Fruit fly (Drosophila melanogaster) whole organism, embryonic: ENCODE results near the gene Enoph.

Source experiments
- Atf-2 ChIP-seq: fragments of 200-800 bp; sonication (Bioruptor generic); optimal IDR thresholded peaks from 2 replicates; lab custom pipeline; 2016; ENCODE audit warnings: missing biosample characterization, missing genetic modification characterization
- Bdp1 ChIP-seq: fragments of 200-800 bp; sonication (Bioruptor generic); optimal IDR thresholded peaks from 3 replicates; lab custom pipeline; 2016; ENCODE audit warnings: missing biosample characterization, missing genetic modification characterization
- CG10147 ChIP-seq: fragments of 200-800 bp; sonication (Bioruptor generic); optimal IDR thresholded peaks from 2 replicates; lab custom pipeline; 2019; ENCODE audit warnings: missing biosample characterization, mild to moderate bottlenecking, missing genetic modification characterization, moderate library complexity
- CG10274 ChIP-seq: fragments of 200-800 bp; sonication (Bioruptor generic); optimal IDR thresholded peaks from 3 replicates; lab custom pipeline; 2017; ENCODE audit warnings: missing biosample characterization, mild to moderate bottlenecking, missing genetic modification characterization
- CG10565 ChIP-seq: fragments of 200-800 bp; sonication (Bioruptor generic); optimal IDR thresholded peaks from 3 replicates; lab custom pipeline; 2016; ENCODE audit warnings: missing biosample characterization, mild to moderate bottlenecking, missing genetic modification characterization
- CG10959 ChIP-seq: fragments of 200-800 bp; sonication (Bioruptor generic); IDR thresholded peaks from 2 replicates; pipeline ENCODE4 v1.3.6; 2022; ENCODE audit warnings: missing biosample characterization, missing genetic modification characterization
- CG11247 ChIP-seq: fragments of 200-800 bp; sonication (Bioruptor generic); IDR thresholded peaks from 2 replicates; pipeline ENCODE4 v1.3.6; 2022; ENCODE audit warnings: missing biosample characterization, missing genetic modification characterization
- CG11695 ChIP-seq: fragments of 200-800 bp; sonication (Bioruptor generic); IDR thresholded peaks from 3 replicates; pipeline ENCODE4 v1.3.6; 2022; ENCODE audit warnings: missing biosample characterization, missing genetic modification characterization
- CG12299 ChIP-seq: fragments of 200-800 bp; sonication (Bioruptor generic); optimal IDR thresholded peaks from 2 replicates; lab custom pipeline; 2018; ENCODE audit warnings: missing biosample characterization, mild to moderate bottlenecking, missing genetic modification characterization
- CG17186 ChIP-seq: fragments of 200-800 bp; sonication (Bioruptor generic); optimal IDR thresholded peaks from 3 replicates; lab custom pipeline; 2017; ENCODE audit warnings: missing biosample characterization, missing genetic modification reagents, missing genetic modification characterization
- CG17385 ChIP-seq: fragments of 200-800 bp; sonication (Bioruptor generic); optimal IDR thresholded peaks from 3 replicates; lab custom pipeline; 2018; ENCODE audit warnings: missing biosample characterization, mild to moderate bottlenecking, missing genetic modification characterization
- CG18619 ChIP-seq: fragments of 200-800 bp; sonication (Bioruptor generic); optimal IDR thresholded peaks from 3 replicates; lab custom pipeline; 2017; ENCODE audit warnings: missing biosample characterization, mild to moderate bottlenecking, missing genetic modification characterization
- CG30020 ChIP-seq: fragments of 200-800 bp; optimal IDR thresholded peaks from 2 replicates; lab custom pipeline; 2019; ENCODE audit warnings: missing biosample characterization, mild to moderate bottlenecking, missing genetic modification characterization, moderate library complexity
- CG32767 ChIP-seq: fragments of 200-800 bp; sonication (Bioruptor generic); IDR thresholded peaks from 2 replicates; pipeline ENCODE4 v1.3.6; 2022; ENCODE audit warnings: missing biosample characterization, missing genetic modification characterization
- CG33213 ChIP-seq: fragments of 200-800 bp; sonication (Bioruptor generic); optimal IDR thresholded peaks from 3 replicates; lab custom pipeline; 2016; ENCODE audit warnings: missing biosample characterization, missing genetic modification characterization
- CG3838 ChIP-seq: fragments of 200-800 bp; sonication (Bioruptor generic); optimal IDR thresholded peaks from 3 replicates; lab custom pipeline; 2016; ENCODE audit warnings: missing biosample characterization, missing genetic modification characterization
- CG4707 ChIP-seq: fragments of 200-800 bp; sonication (Bioruptor generic); optimal IDR thresholded peaks from 2 replicates; lab custom pipeline; 2018; ENCODE audit warnings: missing biosample characterization, mild to moderate bottlenecking, missing genetic modification characterization, moderate library complexity
- CG6254 ChIP-seq: fragments of 200-800 bp; sonication (Bioruptor generic); optimal IDR thresholded peaks from 3 replicates; lab custom pipeline; 2017; ENCODE audit warnings: mild to moderate bottlenecking, missing biosample characterization, missing genetic modification reagents, missing genetic modification characterization
- CG6272 ChIP-seq: fragments of 200-800 bp; sonication (Bioruptor generic); IDR thresholded peaks from 2 replicates; pipeline ENCODE4 v1.3.6; 2022; ENCODE audit warnings: missing biosample characterization, missing genetic modification characterization
- CG6689 ChIP-seq: fragments of 200-800 bp; sonication (Bioruptor generic); IDR thresholded peaks from 2 replicates; pipeline ENCODE4 v1.3.6; 2022; ENCODE audit warnings: missing biosample characterization, missing genetic modification characterization
- CG7372 ChIP-seq: fragments of 200-800 bp; sonication (Bioruptor generic); IDR thresholded peaks from 2 replicates; pipeline ENCODE4 v1.3.6; 2022; ENCODE audit warnings: missing biosample characterization, missing genetic modification characterization
- CG9215 ChIP-seq: fragments of 200-800 bp; sonication (Bioruptor generic); IDR thresholded peaks from 2 replicates; pipeline ENCODE4 v1.3.6; 2022; ENCODE audit warnings: missing biosample characterization, missing genetic modification characterization
- CG9876 ChIP-seq: fragments of 200-800 bp; sonication (Bioruptor generic); optimal IDR thresholded peaks from 2 replicates; lab custom pipeline; 2016; ENCODE audit warnings: missing biosample characterization, missing genetic modification characterization
- CrebB ChIP-seq: fragments of 200-800 bp; sonication (Bioruptor generic); optimal IDR thresholded peaks from 3 replicates; lab custom pipeline; 2018; ENCODE audit warnings: missing biosample characterization, mild to moderate bottlenecking, missing genetic modification characterization
- D19A ChIP-seq: fragments of 200-800 bp; optimal IDR thresholded peaks from 3 replicates; lab custom pipeline; 2019; ENCODE audit warnings: missing biosample characterization, mild to moderate bottlenecking, missing genetic modification characterization, moderate library complexity
- D19B ChIP-seq: fragments of 200-800 bp; sonication (Bioruptor generic); optimal IDR thresholded peaks from 2 replicates; lab custom pipeline; 2017; ENCODE audit warnings: missing biosample characterization, mild to moderate bottlenecking, missing genetic modification characterization
- Dad ChIP-seq: fragments of 200-800 bp; sonication (Bioruptor generic); optimal IDR thresholded peaks from 3 replicates; lab custom pipeline; 2016; ENCODE audit warnings: missing biosample characterization, missing genetic modification characterization
- ERR ChIP-seq: fragments of 200-800 bp; sonication (Bioruptor generic); optimal IDR thresholded peaks from 2 replicates; lab custom pipeline; 2016; ENCODE audit warnings: missing biosample characterization, missing genetic modification characterization
- H15 ChIP-seq: fragments of 200-800 bp; sonication (Bioruptor generic); IDR thresholded peaks from 3 replicates; pipeline ENCODE4 v1.3.6; 2022; ENCODE audit warnings: missing biosample characterization, missing genetic modification characterization
- Med ChIP-seq: fragments of 200-800 bp; sonication (Bioruptor generic); peaks from one replicate; lab custom pipeline; 2016; ENCODE audit warnings: missing biosample characterization, missing genetic modification characterization, mild to moderate bottlenecking, inconsistent platforms, moderate library complexity
- NFAT ChIP-seq: fragments of 200-800 bp; sonication (Bioruptor generic); IDR thresholded peaks from 2 replicates; pipeline ENCODE4 v1.3.6; 2022; ENCODE audit warnings: missing biosample characterization, missing genetic modification characterization
- Nf-YC ChIP-seq: fragments of 200-800 bp; optimal IDR thresholded peaks from 3 replicates; lab custom pipeline; 2019; ENCODE audit warnings: missing biosample characterization, mild to moderate bottlenecking, missing genetic modification characterization, moderate library complexity
- ac ChIP-seq: fragments of 200-800 bp; sonication (Bioruptor generic); optimal IDR thresholded peaks from 3 replicates; lab custom pipeline; 2017; ENCODE audit warnings: missing biosample characterization, mild to moderate bottlenecking, missing genetic modification characterization
- ci ChIP-seq: fragments of 200-800 bp; sonication (Bioruptor generic); IDR thresholded peaks from 3 replicates; pipeline ENCODE4 v1.3.6; 2022; ENCODE audit warnings: missing biosample characterization, missing genetic modification characterization
- dpn ChIP-seq, 2 experiments: fragments of 200-800 bp; sonication (Bioruptor generic); optimal IDR thresholded peaks; 3 replicates each; lab custom pipeline; 2016; ENCODE audit warnings: missing biosample characterization in 2 of 2, missing genetic modification characterization in 2 of 2
- exex ChIP-seq: fragments of 200-800 bp; sonication (Bioruptor generic); optimal IDR thresholded peaks from 4 replicates; lab custom pipeline; 2018; ENCODE audit warnings: missing biosample characterization, mild to moderate bottlenecking, missing genetic modification characterization, moderate library complexity
- knrl ChIP-seq: fragments of 200-800 bp; sonication (Bioruptor generic); IDR thresholded peaks from 3 replicates; pipeline ENCODE4 v1.3.6; 2022; ENCODE audit warnings: missing biosample characterization, missing genetic modification characterization; ENCODE audit not compliant: partially characterized antibody
- oc ChIP-seq: fragments of 200-800 bp; sonication (Bioruptor generic); optimal IDR thresholded peaks from 2 replicates; lab custom pipeline; 2018; ENCODE audit warnings: missing biosample characterization, mild to moderate bottlenecking, missing genetic modification characterization, moderate library complexity
- pita ChIP-seq: fragments of 200-800 bp; sonication (Bioruptor generic); optimal IDR thresholded peaks from 2 replicates; lab custom pipeline; 2017; ENCODE audit warnings: missing biosample characterization, mild to moderate bottlenecking, missing genetic modification characterization
- pnt ChIP-seq: fragments of 200-800 bp; sonication (Bioruptor generic); optimal IDR thresholded peaks from 3 replicates; lab custom pipeline; 2016; ENCODE audit warnings: missing biosample characterization, missing genetic modification characterization
- run ChIP-seq: fragments of 200-800 bp; sonication (Bioruptor generic); optimal IDR thresholded peaks from 3 replicates; lab custom pipeline; 2018; ENCODE audit warnings: missing biosample characterization, mild to moderate bottlenecking, missing genetic modification characterization
- shn ChIP-seq: fragments of 200-800 bp; sonication (Bioruptor generic); optimal IDR thresholded peaks from 3 replicates; lab custom pipeline; 2016; ENCODE audit warnings: missing biosample characterization, missing genetic modification characterization
- slbo ChIP-seq: fragments of 200-800 bp; sonication (Bioruptor generic); IDR thresholded peaks from 2 replicates; pipeline ENCODE4 v1.3.6; 2022; ENCODE audit warnings: missing biosample characterization, missing genetic modification characterization
- slou ChIP-seq: fragments of 200-800 bp; sonication (Bioruptor generic); optimal IDR thresholded peaks from 3 replicates; lab custom pipeline; 2016; ENCODE audit warnings: missing biosample characterization, missing genetic modification characterization
- sob ChIP-seq: fragments of 200-800 bp; sonication (Bioruptor generic); IDR thresholded peaks from 2 replicates; pipeline ENCODE4 v1.3.6; 2022; ENCODE audit warnings: missing biosample characterization, missing genetic modification characterization
- trh ChIP-seq: fragments of 200-800 bp; sonication (Bioruptor generic); optimal IDR thresholded peaks from 2 replicates; lab custom pipeline; 2016; ENCODE audit warnings: missing biosample characterization, missing genetic modification characterization
- unpg ChIP-seq: fragments of 200-800 bp; sonication (Bioruptor generic); optimal IDR thresholded peaks from 3 replicates; lab custom pipeline; 2018; ENCODE audit warnings: missing biosample characterization, mild to moderate bottlenecking, missing genetic modification characterization, moderate library complexity
- wdn ChIP-seq: fragments of 200-800 bp; sonication (Bioruptor generic); IDR thresholded peaks from 2 replicates; pipeline ENCODE4 v1.3.6; 2022; ENCODE audit warnings: missing biosample characterization, missing genetic modification characterization
- zfh1 ChIP-seq: fragments of 200-800 bp; sonication (Bioruptor generic); IDR thresholded peaks from 3 replicates; pipeline ENCODE4 v1.3.6; 2022; ENCODE audit warnings: missing biosample characterization, missing genetic modification characterization
- zfh2 ChIP-seq: fragments of 200-800 bp; sonication (Bioruptor generic); optimal IDR thresholded peaks from 2 replicates; lab custom pipeline; 2016; ENCODE audit warnings: missing biosample characterization, missing genetic modification characterization

The Enoph gene

DNA sequence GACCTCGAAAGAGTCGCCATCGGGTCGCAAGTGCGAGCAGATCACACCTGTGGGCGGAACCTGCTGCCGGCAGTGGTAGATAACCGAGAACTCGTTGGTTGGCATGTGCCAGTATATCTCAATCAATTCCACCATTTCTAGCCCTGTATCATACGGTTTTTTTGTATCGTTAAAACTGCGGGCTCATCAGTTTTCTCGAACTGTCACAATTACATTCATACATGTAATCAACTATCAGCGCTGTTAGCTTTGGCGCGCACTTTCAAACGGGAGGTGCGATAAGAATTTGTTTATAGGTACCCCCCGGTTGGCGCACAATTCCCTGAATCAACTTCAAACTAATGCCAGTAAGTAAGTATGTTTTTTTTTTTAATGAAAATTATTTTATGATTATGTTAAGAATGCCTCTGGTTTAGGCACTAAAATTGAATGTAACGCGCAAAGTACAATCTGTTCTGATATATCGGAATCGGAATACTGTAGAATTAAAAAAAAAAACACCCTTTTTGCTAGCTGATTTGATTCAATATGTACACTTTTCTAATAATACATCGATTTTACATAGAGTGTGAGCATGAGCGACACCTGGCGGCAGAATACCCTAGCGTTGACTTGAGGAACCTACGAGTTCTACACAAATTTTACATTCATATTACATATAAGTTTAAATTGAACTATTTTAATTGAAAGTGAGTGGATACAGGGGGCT, 42.3 kb upstream of the Enoph start:
- TF ChIP-seq CG6689 (GFP tag; lab: Robert Waterston, UW) (0 out of 2 replicates have a peak, but pooled peaks have one; percentile 20), CG9876 (GFP tag; lab: Kevin White, UChicago) (peak; percentile 54), zfh2 (GFP tag; lab: Kevin White, UChicago) (peak; percentile 46), CG32767 (GFP tag; lab: Robert Waterston, UW) (no peak), pnt (peak; percentile 65), ac (no peak), H15 (GFP tag; lab: Robert Waterston, UW) (peak; percentile 60; the same call in 2 of the 3 replicates), slbo (GFP tag; lab: Robert Waterston, UW) (peak; percentile 83), CG10274 (GFP tag; lab: Kevin White, UChicago) (no peak), CG10147 (GFP tag; lab: Kevin White, UChicago) (peak; percentile 14), D19B (no peak), CG3838 (no peak), oc (tag; lab: Kevin White, UChicago) (no peak), Nf-YC (peak; percentile 30), shn (GFP tag; lab: Kevin White, UChicago) (peak; percentile 38), CG6272 (GFP tag; lab: Robert Waterston, UW) (peak; percentile 44), CG30020 (tag; lab: Kevin White, UChicago) (no peak), exex (no peak), CG33213 (peak; percentile 82), ERR (GFP tag; lab: Kevin White, UChicago) (peak; percentile 19), CG17186 (peak; percentile 48), unpg (GFP tag; lab: Kevin White, UChicago) (peak; percentile 38), trh (peak; percentile 44), CG6254 (no peak), CG18619 (peak; percentile 54), D19A (tag; lab: Kevin White, UChicago) (no peak), NFAT (peak; percentile 84), Bdp1 (GFP tag; lab: Kevin White, UChicago) (peak; percentile 60), slou (GFP tag; lab: Kevin White, UChicago) (peak; percentile 5), sob (GFP tag; lab: Robert Waterston, UW) (peak; percentile 73), wdn (peak; percentile 35; the same call in 1 of the 2 replicates), CG11247 (GFP tag; lab: Robert Waterston, UW) (peak; percentile 76), zfh1 (GFP tag; lab: Robert Waterston, UW) (peak; percentile 39; the same call in 2 of the 3 replicates), Dad (GFP tag; lab: Kevin White, UChicago) (peak; percentile 56), dpn (GFP tag; optimal IDR thresholded peaks at IDR 0.05; lab: Kevin White, UChicago) (peak; percentile 66 to 70), knrl (peak; percentile 73), CG7372 (peak; percentile 32; the same call in 1 of the 2 replicates), CG4707 (no peak), CG10565 (peak; percentile 4), pita (GFP tag; lab: Kevin White, UChicago) (peak; percentile 49), Med (peak; percentile 95), ci (GFP tag; lab: Robert Waterston, UW) (peak; percentile 63; the same call in 2 of the 3 replicates), run (no peak), CG12299 (no peak), CrebB (tag; lab: Kevin White, UChicago) (no peak), CG9215 (GFP tag; lab: Robert Waterston, UW) (no peak), CG10959 (GFP tag; lab: Robert Waterston, UW) (peak; percentile 41; the same call in 1 of the 2 replicates), CG17385 (GFP tag; lab: Kevin White, UChicago) (peak; percentile 27), Atf-2 (GFP tag; lab: Kevin White, UChicago) (peak; percentile 14), CG11695 (GFP tag; lab: Robert Waterston, UW) (0 out of 3 replicates have a peak, but pooled peaks have one; percentile 37)
